Fruit fly (Drosophila melanogaster) whole organism, embryonic: Measurements from ENCODE around the gene Fkbp59.

ENCODE experiments used
- Adf1 ChIP-seq: fragments of 200-800 bp; sonication (Bioruptor generic); IDR thresholded peaks from 2 replicates; pipeline ENCODE4 v1.3.6; 2022; ENCODE audit warnings: missing biosample characterization, missing genetic modification characterization
- Atf6 ChIP-seq: fragments of 200-800 bp; sonication (Bioruptor generic); IDR thresholded peaks from 2 replicates; pipeline ENCODE4 v1.3.6; 2022; ENCODE audit warnings: missing biosample characterization, missing genetic modification characterization
- Bdp1 ChIP-seq: fragments of 200-800 bp; sonication (Bioruptor generic); optimal IDR thresholded peaks from 3 replicates; lab custom pipeline; 2016; ENCODE audit warnings: missing biosample characterization, missing genetic modification characterization
- CG10366 ChIP-seq: fragments of 200-800 bp; sonication (Bioruptor generic); IDR thresholded peaks from 2 replicates; pipeline ENCODE4 v1.3.6; 2022; ENCODE audit warnings: missing biosample characterization, missing genetic modification characterization
- CG11247 ChIP-seq: fragments of 200-800 bp; sonication (Bioruptor generic); IDR thresholded peaks from 2 replicates; pipeline ENCODE4 v1.3.6; 2022; ENCODE audit warnings: missing biosample characterization, missing genetic modification characterization
- CG12104 ChIP-seq: fragments of 200-800 bp; sonication (Bioruptor generic); optimal IDR thresholded peaks from 3 replicates; lab custom pipeline; 2016; ENCODE audit warnings: missing biosample characterization, missing genetic modification characterization
- CG13775 ChIP-seq: fragments of 200-800 bp; sonication (Bioruptor generic); optimal IDR thresholded peaks from 3 replicates; lab custom pipeline; 2017; ENCODE audit warnings: missing biosample characterization, mild to moderate bottlenecking, missing genetic modification characterization
- CG15601 ChIP-seq: fragments of 200-800 bp; sonication (Bioruptor generic); optimal IDR thresholded peaks from 3 replicates; lab custom pipeline; 2019; ENCODE audit warnings: missing biosample characterization, mild to moderate bottlenecking, missing genetic modification characterization, moderate library complexity
- CG1603 ChIP-seq: fragments of 200-800 bp; sonication (Bioruptor generic); optimal IDR thresholded peaks from 2 replicates; lab custom pipeline; 2019; ENCODE audit warnings: missing biosample characterization, mild to moderate bottlenecking, missing genetic modification characterization, moderate library complexity
- CG2889 ChIP-seq: fragments of 200-800 bp; sonication (Bioruptor generic); IDR thresholded peaks from 3 replicates; pipeline ENCODE4 v1.3.6; 2022; ENCODE audit warnings: missing biosample characterization, missing genetic modification characterization
- CG32532 ChIP-seq: fragments of 200-800 bp; sonication (Bioruptor generic); IDR thresholded peaks from 2 replicates; pipeline ENCODE4 v1.3.6; 2022; ENCODE audit warnings: missing biosample characterization, missing genetic modification characterization
- CG32767 ChIP-seq: fragments of 200-800 bp; sonication (Bioruptor generic); IDR thresholded peaks from 2 replicates; pipeline ENCODE4 v1.3.6; 2022; ENCODE audit warnings: missing biosample characterization, missing genetic modification characterization
- CG34376 ChIP-seq: fragments of 200-800 bp; sonication (Bioruptor generic); optimal IDR thresholded peaks from 2 replicates; lab custom pipeline; 2018; ENCODE audit warnings: missing biosample characterization, mild to moderate bottlenecking, missing genetic modification characterization
- CG34422 ChIP-seq: fragments of 200-800 bp; sonication (Bioruptor generic); IDR thresholded peaks from 3 replicates; pipeline ENCODE4 v1.3.6; 2022; ENCODE audit warnings: missing biosample characterization, missing genetic modification characterization
- CG4707 ChIP-seq: fragments of 200-800 bp; sonication (Bioruptor generic); optimal IDR thresholded peaks from 2 replicates; lab custom pipeline; 2018; ENCODE audit warnings: missing biosample characterization, mild to moderate bottlenecking, missing genetic modification characterization, moderate library complexity
- CG6689 ChIP-seq: fragments of 200-800 bp; sonication (Bioruptor generic); IDR thresholded peaks from 2 replicates; pipeline ENCODE4 v1.3.6; 2022; ENCODE audit warnings: missing biosample characterization, missing genetic modification characterization
- CG9437 ChIP-seq: fragments of 200-800 bp; sonication (Bioruptor generic); optimal IDR thresholded peaks from 2 replicates; lab custom pipeline; 2018; ENCODE audit warnings: missing biosample characterization, mild to moderate bottlenecking, missing genetic modification characterization
- HLH4C ChIP-seq: fragments of 200-800 bp; sonication (Bioruptor generic); IDR thresholded peaks from 3 replicates; pipeline ENCODE4 v1.3.6; 2022; ENCODE audit warnings: missing biosample characterization, missing genetic modification characterization; ENCODE audit not compliant: partially characterized antibody
- Hand ChIP-seq: fragments of 200-800 bp; sonication (Bioruptor generic); optimal IDR thresholded peaks from 2 replicates; lab custom pipeline; 2017; ENCODE audit warnings: mild to moderate bottlenecking, missing biosample characterization, missing genetic modification reagents, missing genetic modification characterization
- Max ChIP-seq: fragments of 200-800 bp; sonication (Bioruptor generic); optimal IDR thresholded peaks from 2 replicates; lab custom pipeline; 2016; ENCODE audit warnings: missing biosample characterization, mild to moderate bottlenecking, missing genetic modification characterization
- Myb ChIP-seq: fragments of 200-800 bp; sonication (Bioruptor generic); optimal IDR thresholded peaks from 2 replicates; lab custom pipeline; 2016; ENCODE audit warnings: missing biosample characterization, missing genetic modification characterization
- NC2β ChIP-seq: fragments of 200-800 bp; sonication (Bioruptor generic); optimal IDR thresholded peaks from 2 replicates; lab custom pipeline; 2016; ENCODE audit warnings: missing biosample characterization, missing genetic modification characterization
- Rfx ChIP-seq: fragments of 200-800 bp; sonication (Bioruptor generic); IDR thresholded peaks from 2 replicates; pipeline ENCODE4 v1.3.6; 2022; ENCODE audit warnings: missing biosample characterization, missing genetic modification characterization
- Rx ChIP-seq: fragments of 200-800 bp; sonication (Bioruptor generic); IDR thresholded peaks from 2 replicates; pipeline ENCODE4 v1.3.6; 2022; ENCODE audit warnings: missing biosample characterization, missing genetic modification characterization
- Xbp1 ChIP-seq: fragments of 200-800 bp; sonication (Bioruptor generic); optimal IDR thresholded peaks from 3 replicates; lab custom pipeline; 2016; ENCODE audit warnings: missing biosample characterization, mild to moderate bottlenecking, missing genetic modification characterization
- al ChIP-seq: fragments of 200-800 bp; sonication (Bioruptor generic); IDR thresholded peaks from 2 replicates; pipeline ENCODE4 v1.3.6; 2022; ENCODE audit warnings: missing biosample characterization, missing genetic modification characterization
- ase ChIP-seq: fragments of 200-800 bp; sonication (Bioruptor generic); IDR thresholded peaks from 3 replicates; pipeline ENCODE4 v1.3.6; 2022; ENCODE audit warnings: missing biosample characterization, missing genetic modification characterization
- bcd ChIP-seq: fragments of 200-800 bp; sonication (Bioruptor generic); optimal IDR thresholded peaks from 2 replicates; lab custom pipeline; 2017; ENCODE audit warnings: missing biosample characterization, mild to moderate bottlenecking, missing genetic modification characterization
- chm ChIP-seq: fragments of 200-800 bp; sonication (Bioruptor generic); IDR thresholded peaks from 2 replicates; pipeline ENCODE4 v1.3.6; 2022; ENCODE audit warnings: missing biosample characterization, missing genetic modification characterization
- ci ChIP-seq: fragments of 200-800 bp; sonication (Bioruptor generic); IDR thresholded peaks from 3 replicates; pipeline ENCODE4 v1.3.6; 2022; ENCODE audit warnings: missing biosample characterization, missing genetic modification characterization
- danr ChIP-seq: fragments of 200-800 bp; sonication (Bioruptor generic); IDR thresholded peaks from 2 replicates; pipeline ENCODE4 v1.3.6; 2022; ENCODE audit warnings: missing biosample characterization, missing genetic modification characterization
- dati ChIP-seq: fragments of 200-800 bp; sonication (Bioruptor generic); IDR thresholded peaks from 2 replicates; pipeline ENCODE4 v1.3.6; 2022; ENCODE audit warnings: missing biosample characterization, missing genetic modification characterization
- exex ChIP-seq: fragments of 200-800 bp; sonication (Bioruptor generic); optimal IDR thresholded peaks from 4 replicates; lab custom pipeline; 2018; ENCODE audit warnings: missing biosample characterization, mild to moderate bottlenecking, missing genetic modification characterization, moderate library complexity
- ftz-f1 ChIP-seq: fragments of 200-800 bp; sonication (Bioruptor generic); optimal IDR thresholded peaks from 2 replicates; lab custom pipeline; 2016; ENCODE audit warnings: missing biosample characterization, missing genetic modification characterization
- gro ChIP-seq: fragments of 200-800 bp; sonication (Bioruptor generic); optimal IDR thresholded peaks from 2 replicates; lab custom pipeline; 2016; ENCODE audit warnings: missing biosample characterization, missing genetic modification characterization
- hbn ChIP-seq: fragments of 200-800 bp; sonication (Bioruptor generic); IDR thresholded peaks from 2 replicates; pipeline ENCODE4 v1.3.6; 2022; ENCODE audit warnings: missing biosample characterization, missing genetic modification characterization; ENCODE audit not compliant: partially characterized antibody
- kni ChIP-seq: fragments of 200-800 bp; sonication (Bioruptor generic); optimal IDR thresholded peaks from 3 replicates; lab custom pipeline; 2017; ENCODE audit warnings: mild to moderate bottlenecking, missing biosample characterization, missing genetic modification reagents, missing genetic modification characterization
- lmd ChIP-seq: fragments of 200-800 bp; sonication (Bioruptor generic); IDR thresholded peaks from 2 replicates; pipeline ENCODE4 v1.3.6; 2022; ENCODE audit warnings: missing biosample characterization, missing genetic modification characterization
- onecut ChIP-seq: fragments of 200-800 bp; sonication (Bioruptor generic); IDR thresholded peaks from 2 replicates; pipeline ENCODE4 v1.3.6; 2022; ENCODE audit warnings: missing biosample characterization, missing genetic modification characterization
- pnt ChIP-seq: fragments of 200-800 bp; sonication (Bioruptor generic); optimal IDR thresholded peaks from 3 replicates; lab custom pipeline; 2016; ENCODE audit warnings: missing biosample characterization, missing genetic modification characterization
- pzg ChIP-seq: fragments of 200-800 bp; sonication (Bioruptor generic); optimal IDR thresholded peaks from 3 replicates; lab custom pipeline; 2018; ENCODE audit warnings: missing biosample characterization, mild to moderate bottlenecking, missing genetic modification characterization, moderate library complexity
- ranshi ChIP-seq: fragments of 200-800 bp; sonication (Bioruptor generic); IDR thresholded peaks from 2 replicates; pipeline ENCODE4 v1.3.6; 2022; ENCODE audit warnings: missing biosample characterization, missing genetic modification characterization
- row ChIP-seq: fragments of 200-800 bp; sonication (Bioruptor generic); IDR thresholded peaks from 3 replicates; pipeline ENCODE4 v1.3.6; 2022; ENCODE audit warnings: missing biosample characterization, missing genetic modification characterization
- sens ChIP-seq: fragments of 200-800 bp; sonication (Bioruptor generic); peaks from one replicate; lab custom pipeline; 2016; ENCODE audit warnings: missing biosample characterization, missing genetic modification characterization
- tll ChIP-seq, 2 experiments: fragments of 200-800 bp in 1 of 2; fragments of >200 bp in 1 of 2; sonication (Bioruptor generic) in 1 of 2; optimal IDR thresholded peaks; 2 replicates each; lab custom pipeline; 2017 to 2019; ENCODE audit warnings: missing biosample characterization in 2 of 2, missing genetic modification characterization in 2 of 2, mild to moderate bottlenecking in 1 of 2, moderate library complexity in 1 of 2
- twi ChIP-seq: fragments of 200-800 bp; optimal IDR thresholded peaks from 2 replicates; lab custom pipeline; 2019; ENCODE audit warnings: missing biosample characterization, mild to moderate bottlenecking, missing genetic modification characterization, moderate library complexity
- wdn ChIP-seq: fragments of 200-800 bp; sonication (Bioruptor generic); IDR thresholded peaks from 2 replicates; pipeline ENCODE4 v1.3.6; 2022; ENCODE audit warnings: missing biosample characterization, missing genetic modification characterization
- wek ChIP-seq: fragments of 200-800 bp; sonication (Bioruptor generic); optimal IDR thresholded peaks from 3 replicates; lab custom pipeline; 2018; ENCODE audit warnings: missing biosample characterization, mild to moderate bottlenecking, missing genetic modification characterization, moderate library complexity
- yki ChIP-seq: fragments of >200 bp; optimal IDR thresholded peaks from 3 replicates; lab custom pipeline; 2018
- zen ChIP-seq: fragments of 200-800 bp; sonication (Bioruptor generic); optimal IDR thresholded peaks from 3 replicates; lab custom pipeline; 2018; ENCODE audit warnings: missing biosample characterization, mild to moderate bottlenecking, missing genetic modification characterization, moderate library complexity
- zfh1 ChIP-seq: fragments of 200-800 bp; sonication (Bioruptor generic); IDR thresholded peaks from 3 replicates; pipeline ENCODE4 v1.3.6; 2022; ENCODE audit warnings: missing biosample characterization, missing genetic modification characterization

Gene Fkbp59

dm6 chr2L:9919949-9920348 is 32.1 kb downstream of the Fkbp59 start, which contains the start of gene CG4594 (continued):
- TF ChIP-seq HLH4C (GFP tag; lab: Robert Waterston, UW) (peak; percentile 23; the same call in 1 of the 3 replicates), CG11247 (no peak), wek (GFP tag; lab: Kevin White, UChicago) (no peak), exex (tag; lab: Kevin White, UChicago) (peak; percentile 22), hbn (no peak), Xbp1 (no peak), yki (lab: Kevin White, UChicago) (no peak), pzg (GFP tag; lab: Kevin White, UChicago) (peak; percentile 17)

DNA sequence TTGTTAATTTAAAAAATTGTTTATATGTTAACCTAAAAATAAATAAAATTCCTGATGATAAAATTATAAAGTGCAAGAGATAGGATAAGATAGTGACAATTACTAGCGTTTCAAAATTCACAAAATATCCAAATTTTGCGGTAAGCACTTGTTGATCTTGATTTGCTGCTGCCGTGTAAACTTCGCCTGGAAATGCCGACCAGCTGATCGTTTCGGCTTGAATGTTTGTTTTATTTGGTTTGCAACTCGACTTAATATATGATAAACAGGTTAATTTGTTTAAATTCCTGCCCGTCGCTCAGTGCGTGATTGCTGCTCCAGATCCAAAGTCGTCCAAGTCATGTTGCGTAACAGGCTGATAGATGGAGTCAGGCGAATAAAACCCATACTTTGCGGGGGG is 33.6 kb downstream of the Fkbp59 start, which contains the start of gene CG4592:
TSS of gene CG4592 (plus strand) at position 233 of the 400 bp plus-strand sequence.
- peak; percentile 81 for TF ChIP-seq row
- TF ChIP-seq dati (GFP tag; lab: Robert Waterston, UW) = 0 out of 2 replicates have a peak, but pooled peaks have one; percentile 35
- peak; percentile 47; the same call in 1 of the 2 replicates for TF ChIP-seq CG6689 (GFP tag; lab: Robert Waterston, UW)
- TF ChIP-seq Max (GFP tag; lab: Kevin White, UChicago) = peak; percentile 7
- peak; percentile 72 for TF ChIP-seq Atf6 (GFP tag; lab: Robert Waterston, UW)
- peak; percentile 63 for TF ChIP-seq onecut (GFP tag; lab: Robert Waterston, UW)
- peak; percentile 6 for TF ChIP-seq Hand (GFP tag; lab: Kevin White, UChicago)
- no peak for TF ChIP-seq pnt (GFP tag; lab: Kevin White, UChicago)
- TF ChIP-seq CG15601 (tag; lab: Kevin White, UChicago) = no peak
- TF ChIP-seq CG32532 = peak; percentile 66
- TF ChIP-seq CG13775 (GFP tag; lab: Kevin White, UChicago) = peak; percentile 53
- peak; percentile 90 for TF ChIP-seq sens (GFP tag; lab: Kevin White, UChicago)
- TF ChIP-seq CG2889 (GFP tag; lab: Robert Waterston, UW) = no peak
- no peak for TF ChIP-seq ase
- no peak for TF ChIP-seq twi (tag; lab: Kevin White, UChicago)
- TF ChIP-seq CG1603 (tag; lab: Kevin White, UChicago) = peak; percentile 67
- TF ChIP-seq chm (GFP tag; lab: Robert Waterston, UW) = peak; percentile 90
- TF ChIP-seq CG12104 = peak; percentile 4
- no peak for TF ChIP-seq tll (GFP tag; optimal IDR thresholded peaks at IDR 0.05; lab: Kevin White, UChicago)
- peak; percentile 72 for TF ChIP-seq CG10366
- peak; percentile 18; the same call in 1 of the 2 replicates for TF ChIP-seq Adf1 (GFP tag; lab: Robert Waterston, UW)
- peak; percentile 66 for TF ChIP-seq ranshi (GFP tag; lab: Robert Waterston, UW)
- TF ChIP-seq wdn = 0 out of 2 replicates have a peak, but pooled peaks have one; percentile 22
- peak; percentile 90 for TF ChIP-seq ci
- TF ChIP-seq Myb (GFP tag; lab: Kevin White, UChicago) = peak; percentile 15
- TF ChIP-seq CG9437 (GFP tag; lab: Kevin White, UChicago) = peak; percentile 41
- peak; percentile 11; the same call in 1 of the 2 replicates for TF ChIP-seq danr
- peak; percentile 59 for TF ChIP-seq bcd
- no peak for TF ChIP-seq CG4707 (GFP tag; lab: Kevin White, UChicago)
- TF ChIP-seq gro (GFP tag; lab: Kevin White, UChicago) = peak; percentile 67
- TF ChIP-seq ftz-f1 (GFP tag; lab: Kevin White, UChicago) = peak; percentile 23
- TF ChIP-seq lmd = peak; percentile 57; the same call in 1 of the 2 replicates
- no peak for TF ChIP-seq al (GFP tag; lab: Robert Waterston, UW)
- peak; percentile 83 for TF ChIP-seq Rfx
- TF ChIP-seq zen (tag; lab: Kevin White, UChicago) = peak; percentile 48
- peak; percentile 44 for TF ChIP-seq Rx (GFP tag; lab: Robert Waterston, UW)
- TF ChIP-seq NC2β (GFP tag; lab: Kevin White, UChicago) = peak; percentile 25
- TF ChIP-seq CG34422 (GFP tag; lab: Robert Waterston, UW) = peak; percentile 11; the same call in 1 of the 3 replicates
- TF ChIP-seq zfh1 = peak; percentile 79
- TF ChIP-seq CG32767 = peak; percentile 56; the same call in 1 of the 2 replicates
- no peak for TF ChIP-seq kni (GFP tag; lab: Kevin White, UChicago)
- TF ChIP-seq Bdp1 (GFP tag; lab: Kevin White, UChicago) = peak; percentile 18
- peak; percentile 64 for TF ChIP-seq CG34376
